Worm (Caenorhabditis elegans) whole organism, L4/young adult: Measurements from ENCODE around the gene str-150.

Source experiments
- W03F9.2 ChIP-seq: fragments of 150-350 bp; optimal IDR thresholded peaks from 2 replicates; lab custom pipeline; 2014; ENCODE audit warnings: missing biosample characterization, missing genetic modification characterization
- him-1 ChIP-seq: sonication (generic microtip); optimal IDR thresholded peaks from 2 replicates; lab custom pipeline; 2016; ENCODE audit warnings: missing genotype, missing genetic modification reagents, missing genetic modification characterization, missing compliant biosample characterization

DNA sequence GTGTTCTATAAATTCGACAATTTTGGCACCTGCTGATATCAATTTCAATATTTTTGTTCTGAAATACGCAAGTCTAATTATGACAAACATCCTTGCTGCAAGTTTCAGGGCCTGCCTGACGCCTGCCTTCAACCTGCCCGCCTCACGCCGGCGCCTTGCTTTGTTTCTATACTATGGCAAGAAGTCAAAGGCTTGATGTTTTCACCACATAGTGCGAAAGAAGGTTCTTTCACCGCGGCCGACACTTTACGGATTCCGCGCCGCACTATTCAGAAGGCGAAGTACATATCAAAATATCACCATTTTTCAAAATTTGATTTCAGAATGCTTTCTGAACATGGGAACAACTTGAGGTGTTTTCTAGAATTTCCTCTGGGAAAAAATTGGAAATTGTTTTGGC, 6.4 kb downstream of the str-150 start:
- TF ChIP-seq him-1 (tag; lab: Kevin White, UChicago) (no peak), W03F9.2 (tag; lab: Kevin White, UChicago) (no peak)
